Worm (Caenorhabditis elegans): Measurements from ENCODE around the gene C16C8.20.
A peak's percentile ranks its signal among the peaks of the same experiment; 100 is the strongest.

Gene C16C8.20

ce11 chrII:3477171-3477570 lies 30.4 kb downstream of the C16C8.20 start, which contains the start of gene fbxb-104:
Gene fbxb-104 (minus strand): TSS chrII:3477271.
- TF ChIP-seq elt-2 (tag; optimal IDR thresholded peaks at IDR 0.05) (no peak), blmp-1 (tag; optimal IDR thresholded peaks at IDR 0.05) (no peak), ztf-4 (tag; optimal IDR thresholded peaks at IDR 0.05) (no peak), pax-3 (tag; optimal IDR thresholded peaks at IDR 0.05) (no peak), C34B4.2 (tag; optimal IDR thresholded peaks at IDR 0.05) (no peak)

DNA sequence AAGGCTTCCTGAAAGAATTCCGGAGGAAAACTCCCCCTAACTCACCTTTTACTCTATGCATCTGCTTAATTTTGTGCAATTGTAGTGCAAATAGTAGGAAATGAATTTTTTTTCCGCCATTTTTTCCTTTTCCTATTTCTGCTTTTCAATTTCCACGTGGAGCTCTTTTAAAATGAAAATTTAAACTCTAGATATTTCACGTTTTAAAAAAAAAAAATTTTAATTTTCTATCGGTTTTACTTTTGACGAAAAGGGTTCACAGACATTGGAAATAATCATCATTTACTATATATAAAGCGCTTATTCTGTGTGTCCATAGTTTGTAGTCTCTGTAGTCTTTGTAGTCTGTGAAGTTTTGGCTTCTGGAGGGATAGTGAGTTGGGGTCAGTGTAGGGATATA lies 34.8 kb downstream of the C16C8.20 start, which contains the start of gene Y49F6B.8:
Gene Y49F6B.8, minus strand, starts transcription at position 101 of the 400 bp plus-strand sequence.
- TF ChIP-seq nhr-237 (tag; optimal IDR thresholded peaks at IDR 0.05) (no peak), ceh-82 (tag; optimal IDR thresholded peaks at IDR 0.05) (no peak), mdl-1 (tag; optimal IDR thresholded peaks at IDR 0.05) (no peak), nhr-84 (tag; optimal IDR thresholded peaks at IDR 0.05) (no peak), egl-13 (tag; optimal IDR thresholded peaks at IDR 0.05) (no peak), isw-1 (GFP tag; IDR thresholded peaks at IDR 0.05) (no peak), grh-1 (GFP tag; IDR thresholded peaks at IDR 0.05) (no peak), ceh-90 (tag; optimal IDR thresholded peaks at IDR 0.05) (no peak), fkh-10 (GFP tag; optimal IDR thresholded peaks at IDR 0.05) (no peak), efl-1 (optimal IDR thresholded peaks at IDR 0.05) (no peak), efl-1 (GFP tag; optimal IDR thresholded peaks at IDR 0.05 in 1 of 2) (no peak), hlh-17 (GFP tag; optimal IDR thresholded peaks at IDR 0.05; ENCODE audit: borderline replicate concordance) (no peak), C04F5.9 (tag; optimal IDR thresholded peaks at IDR 0.05) (no peak), lsy-2 (tag; optimal IDR thresholded peaks at IDR 0.05) (no peak), ces-1 (GFP tag; optimal IDR thresholded peaks at IDR 0.05) (no peak), hlh-4 (tag; optimal IDR thresholded peaks at IDR 0.05) (no peak), mef-2 (tag; optimal IDR thresholded peaks at IDR 0.05) (no peak), lir-3 (tag; optimal IDR thresholded peaks at IDR 0.05; ENCODE audit: poor library complexity) (no peak), fkh-8 (tag; optimal IDR thresholded peaks at IDR 0.05) (no peak), ama-1 (optimal IDR thresholded peaks at IDR 0.05) (no peak)

DNA sequence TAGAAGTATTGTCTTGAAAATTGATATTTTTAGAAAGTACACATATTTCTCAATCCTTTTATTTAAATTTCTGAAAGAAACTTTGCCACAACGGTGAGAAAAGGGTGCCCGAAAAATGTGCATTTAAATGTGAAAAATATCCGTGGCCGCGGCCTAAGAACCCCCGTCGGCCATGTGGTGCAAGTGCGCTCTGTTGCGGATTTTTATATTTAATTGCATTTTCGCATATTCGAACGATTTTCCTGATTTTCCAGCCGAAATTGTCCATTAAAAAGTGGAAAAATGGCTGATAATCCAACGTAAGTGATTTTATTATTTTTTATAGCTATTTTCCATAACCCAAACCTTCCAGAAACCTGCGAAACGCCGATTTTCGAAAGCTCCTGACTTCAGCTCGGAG lies 35.5 kb downstream of the C16C8.20 start, which contains the start of gene smu-2:
Gene smu-2, plus strand, starts transcription at position 178 of the 400 bp plus-strand sequence.
- TF ChIP-seq lin-15B (tag; optimal IDR thresholded peaks at IDR 0.05) (peak; percentile 88), fkh-8 (tag; optimal IDR thresholded peaks at IDR 0.05) (peak; percentile 65), nhr-19 (GFP tag; conservative IDR thresholded peaks at IDR 0.05) (peak; percentile 57), ceh-90 (tag; optimal IDR thresholded peaks at IDR 0.05) (peak; percentile 84), fkh-4 (tag; optimal IDR thresholded peaks at IDR 0.05; ENCODE audit: borderline replicate concordance) (peak; percentile 82), efl-1 (optimal IDR thresholded peaks at IDR 0.05) (peak; percentile 71 to 73), efl-1 (GFP tag; optimal IDR thresholded peaks at IDR 0.05 in 1 of 2) (peak; percentile 71 to 96), ceh-63 (GFP tag; optimal IDR thresholded peaks at IDR 0.05) (no peak), sox-4 (tag; optimal IDR thresholded peaks at IDR 0.05) (peak; percentile 66), C04F5.9 (tag; optimal IDR thresholded peaks at IDR 0.05) (peak; percentile 67), egl-27 (tag; optimal IDR thresholded peaks at IDR 0.05) (no peak), lin-14 (GFP tag; optimal IDR thresholded peaks at IDR 0.05) (no peak), nhr-90 (tag; optimal IDR thresholded peaks at IDR 0.05; ENCODE audit: poor library complexity) (peak; percentile 68), efl-3 (GFP tag; optimal IDR thresholded peaks at IDR 0.05) (no peak), nhr-28 (tag; optimal IDR thresholded peaks at IDR 0.05) (no peak), lsy-2 (tag; optimal IDR thresholded peaks at IDR 0.05) (peak; percentile 69 to 75), F16B12.6 (tag; optimal IDR thresholded peaks at IDR 0.05) (peak; percentile 53), egl-13 (tag; optimal IDR thresholded peaks at IDR 0.05) (peak; percentile 25), swsn-7 (tag; optimal IDR thresholded peaks at IDR 0.05) (no peak), lin-35 (GFP tag; optimal IDR thresholded peaks at IDR 0.05) (peak; percentile 51 to 70), fkh-10 (GFP tag; optimal IDR thresholded peaks at IDR 0.05) (peak; percentile 44), irx-1 (tag; optimal IDR thresholded peaks at IDR 0.05) (peak; percentile 82), nhr-85 (tag) (peak; percentile 83), lin-13 (GFP tag; optimal IDR thresholded peaks at IDR 0.05) (peak; percentile 28), hlh-4 (tag; optimal IDR thresholded peaks at IDR 0.05) (no peak), mep-1 (tag; optimal IDR thresholded peaks at IDR 0.05) (peak; percentile 68), pag-3 (tag; optimal IDR thresholded peaks at IDR 0.05; ENCODE audit: borderline replicate concordance, insufficient read depth) (no peak), xbp-1 (tag; optimal IDR thresholded peaks at IDR 0.05) (peak; percentile 62), sup-37 (GFP tag; optimal IDR thresholded peaks at IDR 0.05) (no peak), pqm-1 (tag; optimal IDR thresholded peaks at IDR 0.05) (no peak), C16A3.4 (tag; optimal IDR thresholded peaks at IDR 0.05) (peak; percentile 56), nhr-77 (tag; optimal IDR thresholded peaks at IDR 0.05) (no peak), pax-3 (tag; optimal IDR thresholded peaks at IDR 0.05) (peak; percentile 62), ama-1 (optimal IDR thresholded peaks at IDR 0.05) (no peak), unc-98 (GFP tag; IDR thresholded peaks at IDR 0.05) (peak; percentile 68)
